Fruit fly (Drosophila melanogaster): ENCODE results near the gene p38c.

Gene p38c

dm6 chr3R:24188619-24189018, 38.6 kb upstream of the p38c start, which contains the start of gene CG5515 (continued):
- TF ChIP-seq CG16815 (GFP tag; optimal IDR thresholded peaks at IDR 0.05) (peak; percentile 69), bcd (GFP tag; optimal IDR thresholded peaks at IDR 0.05) (peak; percentile 64), unpg (GFP tag; optimal IDR thresholded peaks at IDR 0.05) (peak; percentile 73), otp (GFP tag; IDR thresholded peaks at IDR 0.05) (peak; percentile 29; the same call in 1 of the 3 replicates), tin (GFP tag; optimal IDR thresholded peaks at IDR 0.05) (peak; percentile 72), CG11504 (tag; optimal IDR thresholded peaks at IDR 0.05) (no peak), sna (GFP tag; IDR thresholded peaks at IDR 0.05; ENCODE audit: partially characterized antibody) (peak; percentile 91), ara (GFP tag; IDR thresholded peaks at IDR 0.05) (peak; percentile 80), bab2 (GFP tag; optimal IDR thresholded peaks at IDR 0.05) (peak; percentile 79), CG4617 (GFP tag; optimal IDR thresholded peaks at IDR 0.05; ENCODE audit: borderline replicate concordance) (peak; percentile 85), CG17328 (GFP tag; IDR thresholded peaks at IDR 0.05) (peak; percentile 85), Ptx1 (GFP tag; IDR thresholded peaks at IDR 0.05) (peak; percentile 88), wek (GFP tag; optimal IDR thresholded peaks at IDR 0.05) (peak; percentile 99), CG14965 (GFP tag; optimal IDR thresholded peaks at IDR 0.05; ENCODE audit: borderline replicate concordance) (no peak), CG31365 (tag; optimal IDR thresholded peaks at IDR 0.05) (no peak), Trl (optimal IDR thresholded peaks at IDR 0.05) (no peak), Trl (GFP tag; optimal IDR thresholded peaks at IDR 0.05) (peak; percentile 72), C15 (GFP tag; IDR thresholded peaks at IDR 0.05) (no peak), CG10147 (GFP tag; optimal IDR thresholded peaks at IDR 0.05) (no peak), lab (GFP tag; optimal IDR thresholded peaks at IDR 0.05) (no peak), CG13894 (tag; optimal IDR thresholded peaks at IDR 0.05) (no peak), Gug (GFP tag; IDR thresholded peaks at IDR 0.05) (peak; percentile 27; the same call in 1 of the 4 replicates), vvl (GFP tag; IDR thresholded peaks at IDR 0.05) (peak; percentile 87), CG11723 (GFP tag; optimal IDR thresholded peaks at IDR 0.05) (peak; percentile 51), Aef1 (GFP tag; IDR thresholded peaks at IDR 0.05) (peak; percentile 73), CG7556 (GFP tag; optimal IDR thresholded peaks at IDR 0.05) (peak; percentile 37), CG10543 (GFP tag; optimal IDR thresholded peaks at IDR 0.05) (peak; percentile 54), CG11085 (GFP tag; IDR thresholded peaks at IDR 0.05) (peak; percentile 69), al (GFP tag; IDR thresholded peaks at IDR 0.05) (peak; percentile 72), CG2116 (GFP tag; optimal IDR thresholded peaks at IDR 0.05) (peak; percentile 60), Mad (GFP tag; optimal IDR thresholded peaks at IDR 0.05) (peak; percentile 81), gcm2 (GFP tag; optimal IDR thresholded peaks at IDR 0.05) (peak; percentile 38), chm (GFP tag; IDR thresholded peaks at IDR 0.05) (peak; percentile 74), MESR4 (GFP tag; optimal IDR thresholded peaks at IDR 0.05) (peak; percentile 59), CG2678 (tag; optimal IDR thresholded peaks at IDR 0.05) (no peak), az2 (GFP tag; optimal IDR thresholded peaks at IDR 0.05) (peak; percentile 63), CG42726 (GFP tag; IDR thresholded peaks at IDR 0.05; ENCODE audit: partially characterized antibody) (peak; percentile 53), CG4854 (GFP tag; optimal IDR thresholded peaks at IDR 0.05) (peak; percentile 52), CG7271 (tag; optimal IDR thresholded peaks at IDR 0.05) (no peak), Lpt (GFP tag; optimal IDR thresholded peaks at IDR 0.05) (no peak), CG3847 (GFP tag; IDR thresholded peaks at IDR 0.05) (peak; percentile 91), Asciz (GFP tag; optimal IDR thresholded peaks at IDR 0.05) (no peak), Vsx1 (GFP tag; optimal IDR thresholded peaks at IDR 0.05) (no peak), nerfin-1 (tag; optimal IDR thresholded peaks at IDR 0.05) (peak; percentile 73), CG8944 (GFP tag; optimal IDR thresholded peaks at IDR 0.05) (peak; percentile 69), eve (GFP tag; optimal IDR thresholded peaks at IDR 0.05) (no peak), gsb (GFP tag; IDR thresholded peaks at IDR 0.05) (peak; percentile 72), CG18011 (GFP tag; optimal IDR thresholded peaks at IDR 0.05) (peak; percentile 66), CG17385 (GFP tag; optimal IDR thresholded peaks at IDR 0.05) (peak; percentile 45), CG4820 (GFP tag; optimal IDR thresholded peaks at IDR 0.05) (peak; percentile 59), stwl (tag; optimal IDR thresholded peaks at IDR 0.05) (peak; percentile 84)

Data from whole organism, embryonic.